Worm (Caenorhabditis elegans): ENCODE measurements around the gene W02F12.4.

ce11 chrV:6662505-6662904 is 44.2 kb downstream of the W02F12.4 start:
- TF ChIP-seq unc-62 (GFP tag; optimal IDR thresholded peaks at IDR 0.05) (no peak), lin-13 (tag; optimal IDR thresholded peaks at IDR 0.05) (no peak), M03D4.4 (tag; optimal IDR thresholded peaks at IDR 0.05) (no peak), nhr-237 (tag; optimal IDR thresholded peaks at IDR 0.05) (no peak), mls-2 (tag; optimal IDR thresholded peaks at IDR 0.05) (no peak), ztf-11 (tag; optimal IDR thresholded peaks at IDR 0.05) (no peak), cnd-1 (tag; optimal IDR thresholded peaks at IDR 0.05) (no peak)
